Worm (Caenorhabditis elegans) whole organism, L3 larva: ENCODE data around the gene K03A11.6.

ENCODE experiments used
- ama-1 ChIP-seq: fragments of 150-350 bp; optimal IDR thresholded peaks from 2 replicates; lab custom pipeline; 2018
- mdl-1 ChIP-seq: fragments of 150-350 bp; optimal IDR thresholded peaks from 2 replicates; lab custom pipeline; 2014; ENCODE audit warnings: missing biosample characterization, missing genetic modification characterization
- nfya-1 ChIP-seq: sonication (generic microtip); optimal IDR thresholded peaks from 2 replicates; lab custom pipeline; 2017; ENCODE audit warnings: missing genetic modification characterization, mild to moderate bottlenecking, missing compliant biosample characterization, antibody characterized with exemption, moderate library complexity; ENCODE audit not compliant: insufficient read depth
- nhr-12 ChIP-seq: fragments of 150-350 bp; optimal IDR thresholded peaks from 2 replicates; lab custom pipeline; 2014; ENCODE audit warnings: missing biosample characterization, missing genetic modification characterization

DNA sequence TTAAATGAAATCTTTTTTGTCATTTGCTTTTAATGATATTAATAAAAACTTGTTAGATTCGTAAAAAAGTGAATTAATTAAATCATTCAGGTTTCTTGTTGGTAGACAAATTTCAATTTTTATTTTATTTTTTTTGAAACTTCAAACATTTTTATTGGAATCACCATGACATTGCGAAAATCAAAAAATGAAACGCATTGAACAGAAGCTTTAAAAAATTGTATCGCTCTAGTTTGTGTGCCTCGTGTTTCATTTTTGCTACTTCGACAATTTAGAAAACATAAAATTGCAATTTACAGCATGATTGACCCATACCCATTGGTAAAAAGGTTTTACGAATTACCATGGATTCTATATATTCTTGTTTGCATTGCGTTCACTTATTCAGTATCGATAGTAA is 28.6 kb downstream of the K03A11.6 start, which contains the start of gene R03G8.1:
- TF ChIP-seq nfya-1 (tag; lab: Kevin White, UChicago) (no peak), nhr-12 (tag; lab: Kevin White, UChicago) (no peak), mdl-1 (tag; lab: Kevin White, UChicago) (no peak), ama-1 (lab: Kevin White, UChicago) (no peak)
